Fruit fly (Drosophila melanogaster): ENCODE results near the gene atms.
A peak's percentile ranks its signal among the peaks of the same experiment; 100 is the strongest.

atms gene

DNA sequence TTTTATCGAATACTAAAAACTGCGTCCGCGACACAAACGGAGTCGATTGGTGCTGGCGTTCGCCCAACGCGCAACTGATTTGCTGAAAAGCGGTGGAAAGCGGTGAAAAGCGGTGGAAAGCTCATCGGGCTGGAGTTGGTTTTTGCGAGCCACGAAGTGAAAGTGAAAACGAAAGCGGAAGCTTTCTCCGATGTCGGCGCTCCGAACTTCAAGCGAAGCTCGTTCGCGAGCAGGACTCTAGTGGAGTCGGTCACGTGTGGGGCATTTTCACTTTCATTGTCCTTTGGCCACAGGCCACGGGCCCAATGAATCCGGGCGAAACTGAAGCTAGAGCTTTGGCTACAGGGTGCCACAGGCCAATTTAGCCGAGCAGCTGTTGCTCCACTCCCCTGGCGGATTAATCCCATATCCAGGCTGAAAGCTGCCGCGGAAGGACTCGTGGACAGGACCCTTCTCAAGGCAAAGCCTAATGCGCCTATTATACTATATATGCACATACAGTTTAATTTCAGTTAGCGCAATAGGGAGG, 18.9 kb downstream of the atms start:
- TF ChIP-seq Rel (GFP tag; optimal IDR thresholded peaks at IDR 0.05) (no peak), Rel (tag; optimal IDR thresholded peaks at IDR 0.05) (no peak)

- TF ChIP-seq sv (GFP tag; optimal IDR thresholded peaks at IDR 0.05) (no peak), Rel (GFP tag; optimal IDR thresholded peaks at IDR 0.05) (no peak), Rel (tag; optimal IDR thresholded peaks at IDR 0.05) (no peak), lola (GFP tag; optimal IDR thresholded peaks at IDR 0.05) (no peak), psq (GFP tag; optimal IDR thresholded peaks at IDR 0.05) (no peak), Hr83 (GFP tag; optimal IDR thresholded peaks at IDR 0.05; ENCODE audit: poor library complexity, severe bottlenecking) (peak; percentile 0), CG9705 (GFP tag; optimal IDR thresholded peaks at IDR 0.05) (no peak), dl (GFP tag; optimal IDR thresholded peaks at IDR 0.05; ENCODE audit: insufficient read depth in 1 of 2, partially characterized antibody in 2 of 2) (no peak), Dif (GFP tag; optimal IDR thresholded peaks at IDR 0.05; ENCODE audit: partially characterized antibody) (no peak), h (GFP tag; optimal IDR thresholded peaks at IDR 0.05) (peak; percentile 57), Mio (GFP tag; optimal IDR thresholded peaks at IDR 0.05) (no peak), Sp1 (GFP tag; optimal IDR thresholded peaks at IDR 0.05) (no peak), Abd-B (GFP tag; optimal IDR thresholded peaks at IDR 0.05) (no peak), Myc (optimal IDR thresholded peaks at IDR 0.05) (no peak), CrebA (GFP tag; optimal IDR thresholded peaks at IDR 0.05; ENCODE audit: borderline replicate concordance) (no peak), tai (GFP tag; optimal IDR thresholded peaks at IDR 0.05) (no peak), Hnf4 (GFP tag; optimal IDR thresholded peaks at IDR 0.05) (no peak), GATAd (GFP tag; optimal IDR thresholded peaks at IDR 0.05) (no peak), usp (GFP tag; optimal IDR thresholded peaks at IDR 0.05) (no peak), woc (GFP tag; optimal IDR thresholded peaks at IDR 0.05) (no peak), foxo (GFP tag; optimal IDR thresholded peaks at IDR 0.05) (no peak), Dfd (GFP tag; optimal IDR thresholded peaks at IDR 0.05) (no peak), rgr (GFP tag; optimal IDR thresholded peaks at IDR 0.05) (peak; percentile 38), CG32264 (GFP tag; optimal IDR thresholded peaks at IDR 0.05) (no peak), dsf (GFP tag; optimal IDR thresholded peaks at IDR 0.05; ENCODE audit: borderline replicate concordance) (no peak), N (GFP tag; optimal IDR thresholded peaks at IDR 0.05) (no peak), pan (optimal IDR thresholded peaks at IDR 0.05) (no peak), Jra (GFP tag; optimal IDR thresholded peaks at IDR 0.05) (no peak), fru (GFP tag; optimal IDR thresholded peaks at IDR 0.05) (peak; percentile 23), Hr78 (GFP tag; optimal IDR thresholded peaks at IDR 0.05) (no peak), brk (GFP tag; optimal IDR thresholded peaks at IDR 0.05) (no peak), HLH106 (tag; optimal IDR thresholded peaks at IDR 0.05) (no peak), OdsH (GFP tag; optimal IDR thresholded peaks at IDR 0.05) (peak; percentile 39), Vsx2 (GFP tag; optimal IDR thresholded peaks at IDR 0.05; ENCODE audit: partially characterized antibody) (no peak), dmrt93B (GFP tag; optimal IDR thresholded peaks at IDR 0.05) (no peak), sage (GFP tag; optimal IDR thresholded peaks at IDR 0.05) (no peak), ey (GFP tag; optimal IDR thresholded peaks at IDR 0.05) (no peak), jim (GFP tag; optimal IDR thresholded peaks at IDR 0.05) (no peak), br (GFP tag; optimal IDR thresholded peaks at IDR 0.05) (no peak)
These were observed 21.5 kb downstream of the atms start for dm6 chr3R:4771319-4771718.

DNA sequence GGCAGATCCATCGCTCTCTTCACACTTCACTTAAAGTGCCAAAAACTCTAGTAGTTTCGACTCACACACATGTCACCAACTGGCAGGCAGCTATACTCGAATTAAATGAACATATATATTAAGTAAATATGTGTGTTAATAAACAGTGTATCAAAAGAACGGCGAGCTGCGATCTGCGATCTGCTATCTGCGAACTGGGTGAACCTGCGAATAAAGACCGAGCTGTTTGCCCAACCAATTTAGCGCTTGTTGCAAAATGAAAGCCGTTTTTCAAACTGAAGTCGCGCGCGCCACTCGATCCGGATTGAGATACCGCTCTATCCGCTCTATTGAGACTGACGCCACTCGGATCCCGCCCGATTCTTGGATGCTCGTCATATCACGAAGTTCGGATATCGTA, 23.3 kb downstream of the atms start, which contains the start of gene CG44098:
CG44098 (minus strand) TSS at position 101 of the 400 bp plus-strand sequence.
- no peak for TF ChIP-seq Dif (GFP tag; optimal IDR thresholded peaks at IDR 0.05; ENCODE audit: partially characterized antibody)
- no peak for TF ChIP-seq lola (GFP tag; optimal IDR thresholded peaks at IDR 0.05)
- TF ChIP-seq Jra (GFP tag; optimal IDR thresholded peaks at IDR 0.05) = no peak
- no peak for TF ChIP-seq OdsH (GFP tag; optimal IDR thresholded peaks at IDR 0.05)
- TF ChIP-seq usp (GFP tag; optimal IDR thresholded peaks at IDR 0.05) = no peak
- no peak for TF ChIP-seq pan (optimal IDR thresholded peaks at IDR 0.05)
- no peak for TF ChIP-seq Dfd (GFP tag; optimal IDR thresholded peaks at IDR 0.05)
- no peak for TF ChIP-seq CG9705 (GFP tag; optimal IDR thresholded peaks at IDR 0.05)
- TF ChIP-seq Abd-B (GFP tag; optimal IDR thresholded peaks at IDR 0.05) = no peak
- TF ChIP-seq Hr83 (GFP tag; optimal IDR thresholded peaks at IDR 0.05; ENCODE audit: poor library complexity, severe bottlenecking) = peak; percentile 15
- no peak for TF ChIP-seq GATAd (GFP tag; optimal IDR thresholded peaks at IDR 0.05)
- no peak for TF ChIP-seq Sp1 (GFP tag; optimal IDR thresholded peaks at IDR 0.05)
- peak; percentile 7 for TF ChIP-seq rgr (GFP tag; optimal IDR thresholded peaks at IDR 0.05)
- no peak for TF ChIP-seq Mio (GFP tag; optimal IDR thresholded peaks at IDR 0.05)
- no peak for TF ChIP-seq woc (GFP tag; optimal IDR thresholded peaks at IDR 0.05)
- TF ChIP-seq h (GFP tag; optimal IDR thresholded peaks at IDR 0.05) = peak; percentile 13
- no peak for TF ChIP-seq tai (GFP tag; optimal IDR thresholded peaks at IDR 0.05)
- TF ChIP-seq Hnf4 (GFP tag; optimal IDR thresholded peaks at IDR 0.05) = no peak
- no peak for TF ChIP-seq Vsx2 (GFP tag; optimal IDR thresholded peaks at IDR 0.05; ENCODE audit: partially characterized antibody)
- TF ChIP-seq Hr78 (GFP tag; optimal IDR thresholded peaks at IDR 0.05) = no peak
- TF ChIP-seq HLH106 (tag; optimal IDR thresholded peaks at IDR 0.05) = no peak
- no peak for TF ChIP-seq dsf (GFP tag; optimal IDR thresholded peaks at IDR 0.05; ENCODE audit: borderline replicate concordance)
- no peak for TF ChIP-seq CrebA (GFP tag; optimal IDR thresholded peaks at IDR 0.05; ENCODE audit: borderline replicate concordance)
- TF ChIP-seq Rel (GFP tag; optimal IDR thresholded peaks at IDR 0.05) = no peak
- no peak for TF ChIP-seq Rel (tag; optimal IDR thresholded peaks at IDR 0.05)
- no peak for TF ChIP-seq Myc (optimal IDR thresholded peaks at IDR 0.05)
- TF ChIP-seq foxo (GFP tag; optimal IDR thresholded peaks at IDR 0.05) = no peak
